Fruit fly (Drosophila melanogaster) whole organism, wandering third instar larva: ENCODE data around the gene CG14422.

ENCODE experiments used
- Abd-B ChIP-seq: fragments of >200 bp; optimal IDR thresholded peaks from 2 replicates; lab custom pipeline; 2017; ENCODE audit warnings: missing biosample characterization, missing genetic modification characterization
- CG32264 ChIP-seq: fragments of 200-800 bp; sonication (Bioruptor generic); optimal IDR thresholded peaks from 2 replicates; lab custom pipeline; 2016; ENCODE audit warnings: missing biosample characterization, missing genetic modification characterization
- CG9705 ChIP-seq: fragments of 200-800 bp; sonication (Bioruptor generic); optimal IDR thresholded peaks from 2 replicates; lab custom pipeline; 2018; ENCODE audit warnings: missing biosample characterization, mild to moderate bottlenecking, missing genetic modification characterization
- CrebA ChIP-seq: fragments of 200-800 bp; sonication (Bioruptor generic); optimal IDR thresholded peaks from 2 replicates; lab custom pipeline; 2016; ENCODE audit warnings: missing biosample characterization, mild to moderate bottlenecking, missing genetic modification characterization, borderline replicate concordance
- Dfd ChIP-seq: fragments of >200 bp; optimal IDR thresholded peaks from 2 replicates; lab custom pipeline; 2017; ENCODE audit warnings: missing biosample characterization, missing genetic modification characterization
- Dif ChIP-seq: fragments of 200-275, 200-300 bp; sonication (Bioruptor generic); optimal IDR thresholded peaks from 2 replicates; lab custom pipeline; 2018; ENCODE audit warnings: missing biosample characterization, missing genetic modification characterization; ENCODE audit not compliant: partially characterized antibody
- GATAd ChIP-seq: sonication (Bioruptor generic); optimal IDR thresholded peaks from 2 replicates; lab custom pipeline; 2016; ENCODE audit warnings: missing biosample characterization, missing genetic modification characterization
- HLH106 ChIP-seq: fragments of 200-800 bp; optimal IDR thresholded peaks from 3 replicates; lab custom pipeline; 2019; ENCODE audit warnings: missing biosample characterization, mild to moderate bottlenecking, missing genetic modification characterization, moderate library complexity
- Hnf4 ChIP-seq: fragments of 200-800 bp; sonication (Bioruptor generic); optimal IDR thresholded peaks from 2 replicates; lab custom pipeline; 2016; ENCODE audit warnings: missing biosample characterization, mild to moderate bottlenecking, missing genetic modification characterization
- Hr78 ChIP-seq: fragments of >200 bp; optimal IDR thresholded peaks from 2 replicates; lab custom pipeline; 2017; ENCODE audit warnings: missing biosample characterization, missing genetic modification characterization
- Hr83 ChIP-seq: fragments of 200-300 bp; sonication (Bioruptor generic); optimal IDR thresholded peaks from 2 replicates; lab custom pipeline; 2016; ENCODE audit warnings: missing biosample characterization, mild to moderate bottlenecking, missing genetic modification characterization, moderate library complexity; ENCODE audit not compliant: poor library complexity, severe bottlenecking
- Jra ChIP-seq: sonication (Bioruptor generic); optimal IDR thresholded peaks from 2 replicates; lab custom pipeline; 2016; ENCODE audit warnings: missing biosample characterization, missing genetic modification characterization
- Mio ChIP-seq: sonication (Bioruptor generic); optimal IDR thresholded peaks from 2 replicates; lab custom pipeline; 2016; ENCODE audit warnings: missing biosample characterization, missing genetic modification characterization
- Myc ChIP-seq: fragments of >200 bp; optimal IDR thresholded peaks from 2 replicates; lab custom pipeline; 2017
- N ChIP-seq: fragments of >200 bp; optimal IDR thresholded peaks from 2 replicates; lab custom pipeline; 2018; ENCODE audit warnings: missing biosample characterization, missing external identifiers, missing genetic modification characterization
- OdsH ChIP-seq: fragments of 200-800 bp; sonication (Bioruptor generic); optimal IDR thresholded peaks from 2 replicates; lab custom pipeline; 2016; ENCODE audit warnings: missing biosample characterization, mild to moderate bottlenecking, missing genetic modification characterization
- Rel ChIP-seq, 2 experiments: fragments of 200-800 bp; sonication (Bioruptor generic) in 1 of 2; optimal IDR thresholded peaks; 2 replicates in 1 of 2; 3 replicates in 1 of 2; lab custom pipeline; 2016 to 2019; ENCODE audit warnings: mild to moderate bottlenecking in 2 of 2, missing biosample characterization in 2 of 2, missing genetic modification characterization in 2 of 2, moderate library complexity in 1 of 2
- Sp1 ChIP-seq: fragments of 200-800 bp; sonication (Bioruptor generic); optimal IDR thresholded peaks from 3 replicates; lab custom pipeline; 2019; ENCODE audit warnings: missing biosample characterization, mild to moderate bottlenecking, missing genetic modification characterization, moderate library complexity
- Vsx2 ChIP-seq: fragments of 200-300, 225-300 bp; sonication (Bioruptor generic); optimal IDR thresholded peaks from 2 replicates; lab custom pipeline; 2018; ENCODE audit warnings: missing biosample characterization, missing genetic modification characterization; ENCODE audit not compliant: partially characterized antibody
- br ChIP-seq: fragments of 200-800 bp; sonication (Bioruptor generic); optimal IDR thresholded peaks from 2 replicates; lab custom pipeline; 2016; ENCODE audit warnings: missing biosample characterization, missing genetic modification characterization
- brk ChIP-seq: fragments of 200-800 bp; sonication (Bioruptor generic); optimal IDR thresholded peaks from 2 replicates; lab custom pipeline; 2016; ENCODE audit warnings: missing biosample characterization, mild to moderate bottlenecking, missing genetic modification characterization
- dl ChIP-seq, 2 experiments: fragments of 175-275, 200-275 bp in 1 of 2; fragments of 200-275 bp in 1 of 2; sonication (Bioruptor generic); optimal IDR thresholded peaks; lab custom pipeline; 2018; ENCODE audit warnings: mild to moderate bottlenecking in 2 of 2, missing biosample characterization in 2 of 2, missing genetic modification characterization in 2 of 2, moderate library complexity in 2 of 2; ENCODE audit not compliant: partially characterized antibody in 2 of 2, insufficient read depth in 1 of 2
- dmrt93B ChIP-seq: fragments of 200-800 bp; sonication (Bioruptor generic); optimal IDR thresholded peaks from 2 replicates; lab custom pipeline; 2018; ENCODE audit warnings: missing biosample characterization, mild to moderate bottlenecking, missing genetic modification characterization
- dsf ChIP-seq: sonication (Bioruptor generic); optimal IDR thresholded peaks from 2 replicates; lab custom pipeline; 2016; ENCODE audit warnings: missing biosample characterization, missing genetic modification characterization, borderline replicate concordance
- ey ChIP-seq: fragments of 200-800 bp; sonication (Bioruptor generic); optimal IDR thresholded peaks from 2 replicates; lab custom pipeline; 2016; ENCODE audit warnings: missing biosample characterization, missing genetic modification characterization
- foxo ChIP-seq, 2 experiments: fragments of 200-800 bp; sonication (Bioruptor generic); optimal IDR thresholded peaks; 2 replicates in 1 of 2; 3 replicates in 1 of 2; lab custom pipeline; 2016 to 2017; ENCODE audit warnings: missing biosample characterization in 2 of 2, missing genetic modification characterization in 2 of 2
- fru ChIP-seq: fragments of 200-800 bp; sonication (Bioruptor generic); optimal IDR thresholded peaks from 3 replicates; lab custom pipeline; 2016; ENCODE audit warnings: missing biosample characterization, mild to moderate bottlenecking, missing genetic modification characterization
- h ChIP-seq: fragments of 200-800 bp; sonication (Bioruptor generic); optimal IDR thresholded peaks from 3 replicates; lab custom pipeline; 2016; ENCODE audit warnings: missing biosample characterization, mild to moderate bottlenecking, missing genetic modification characterization
- jim ChIP-seq: fragments of 175-275, 200-325 bp; sonication (Bioruptor generic); optimal IDR thresholded peaks from 2 replicates; lab custom pipeline; 2016; ENCODE audit warnings: missing biosample characterization, mild to moderate bottlenecking, missing genetic modification characterization
- lola ChIP-seq: fragments of >200 bp; optimal IDR thresholded peaks from 2 replicates; lab custom pipeline; 2017; ENCODE audit warnings: missing biosample characterization, missing genetic modification characterization
- pan ChIP-seq: fragments of >200 bp; optimal IDR thresholded peaks from 2 replicates; lab custom pipeline; 2017
- psq ChIP-seq: fragments of 200-800 bp; sonication (Bioruptor generic); optimal IDR thresholded peaks from 3 replicates; lab custom pipeline; 2017; ENCODE audit warnings: missing biosample characterization, mild to moderate bottlenecking, missing genetic modification characterization, moderate library complexity
- rgr ChIP-seq: fragments of 200-800 bp; sonication (Bioruptor generic); optimal IDR thresholded peaks from 3 replicates; lab custom pipeline; 2016; ENCODE audit warnings: missing biosample characterization, mild to moderate bottlenecking, missing genetic modification characterization
- sage ChIP-seq: fragments of 200-800 bp; sonication (Bioruptor generic); optimal IDR thresholded peaks from 2 replicates; lab custom pipeline; 2016; ENCODE audit warnings: missing biosample characterization, mild to moderate bottlenecking, missing genetic modification characterization
- tai ChIP-seq: sonication (Bioruptor generic); optimal IDR thresholded peaks from 2 replicates; lab custom pipeline; 2016; ENCODE audit warnings: missing biosample characterization, missing genetic modification characterization
- usp ChIP-seq: fragments of >200 bp; optimal IDR thresholded peaks from 2 replicates; lab custom pipeline; 2017; ENCODE audit warnings: missing biosample characterization, missing genetic modification characterization
- woc ChIP-seq: sonication (Bioruptor generic); optimal IDR thresholded peaks from 2 replicates; lab custom pipeline; 2016; ENCODE audit warnings: missing biosample characterization, mild to moderate bottlenecking, missing genetic modification characterization

The CG14422 gene

DNA sequence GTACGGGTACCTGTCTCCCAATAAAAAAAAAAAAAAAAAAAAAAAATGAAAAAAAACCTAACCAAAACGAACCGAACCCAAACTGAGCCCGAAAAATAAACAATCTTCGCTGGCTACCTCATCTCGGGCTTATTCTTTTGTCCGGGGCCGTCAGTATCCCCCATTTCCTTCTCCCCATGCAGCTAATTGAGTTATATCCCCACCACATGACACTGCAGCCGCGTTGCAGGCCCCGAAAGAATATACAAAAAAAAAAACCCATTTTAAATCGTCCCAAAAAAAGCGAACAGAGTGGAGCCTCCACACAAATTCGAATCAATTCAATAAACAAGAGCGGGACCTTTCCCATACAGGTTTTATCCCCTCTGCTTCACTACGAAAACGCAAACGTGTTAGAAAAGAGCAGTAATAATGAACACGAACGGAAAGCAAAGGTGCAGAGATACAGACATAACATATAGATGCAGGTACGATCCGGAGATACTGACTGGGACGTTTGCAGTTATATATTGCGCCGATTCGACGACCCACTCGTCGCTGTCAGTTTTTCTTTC is 21.6 kb downstream of the CG14422 start:
- TF ChIP-seq Hr83: no peak
- TF ChIP-seq psq (GFP tag; lab: Kevin White, UChicago): peak; percentile 50
- peak; percentile 3 for TF ChIP-seq h (GFP tag; lab: Kevin White, UChicago)
- TF ChIP-seq jim (GFP tag; lab: Kevin White, UChicago): peak; percentile 55
- peak; percentile 65 for TF ChIP-seq Vsx2
- no peak for TF ChIP-seq dl (GFP tag; optimal IDR thresholded peaks at IDR 0.05; lab: Kevin White, UChicago; ENCODE audit: insufficient read depth in 1 of 2, partially characterized antibody in 2 of 2)
- peak; percentile 27 for TF ChIP-seq Sp1 (GFP tag; lab: Kevin White, UChicago)
- peak; percentile 11 for TF ChIP-seq br
- no peak for TF ChIP-seq CG32264 (GFP tag; lab: Kevin White, UChicago)
- no peak for TF ChIP-seq brk (GFP tag; lab: Kevin White, UChicago)
- TF ChIP-seq Hnf4 (GFP tag; lab: Kevin White, UChicago): no peak
- no peak for TF ChIP-seq Myc (lab: Kevin White, UChicago)
- TF ChIP-seq fru (GFP tag; lab: Kevin White, UChicago): peak; percentile 1
- TF ChIP-seq sage (GFP tag; lab: Kevin White, UChicago): no peak
- no peak for TF ChIP-seq Hr78

DNA sequence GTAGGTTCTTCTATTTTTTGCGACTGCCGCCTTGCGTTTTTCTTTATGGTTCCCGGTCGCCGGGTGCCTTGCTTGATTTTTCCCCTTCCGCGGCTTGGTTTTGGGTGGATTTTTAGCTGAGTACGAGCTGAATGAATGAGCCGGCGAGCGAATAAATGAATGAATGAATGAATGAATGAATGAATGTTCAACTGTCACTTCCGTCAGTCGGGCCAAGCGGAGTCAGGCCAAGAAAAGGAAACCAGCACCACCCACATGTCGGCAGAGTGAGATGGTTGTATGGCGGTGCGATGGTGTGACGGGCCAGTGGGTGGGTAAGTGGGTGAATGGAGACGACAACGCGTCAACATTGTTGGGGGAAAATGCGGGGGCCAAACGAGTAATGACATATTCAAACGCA is 25.9 kb downstream of the CG14422 start:
- no peak for TF ChIP-seq Vsx2
- no peak for TF ChIP-seq ey (GFP tag; lab: Kevin White, UChicago)
- no peak for TF ChIP-seq OdsH (GFP tag; lab: Kevin White, UChicago)
- no peak for TF ChIP-seq Hnf4 (GFP tag; lab: Kevin White, UChicago)
- no peak for TF ChIP-seq psq (GFP tag; lab: Kevin White, UChicago)
- TF ChIP-seq br: no peak
- no peak for TF ChIP-seq Rel (GFP tag; optimal IDR thresholded peaks at IDR 0.05; lab: Kevin White, UChicago)
- no peak for TF ChIP-seq Rel (tag; optimal IDR thresholded peaks at IDR 0.05; lab: Kevin White, UChicago)
- TF ChIP-seq CG9705 (GFP tag; lab: Kevin White, UChicago): no peak
- TF ChIP-seq usp (GFP tag; lab: Kevin White, UChicago): no peak
- no peak for TF ChIP-seq Myc (lab: Kevin White, UChicago)
- no peak for TF ChIP-seq GATAd (GFP tag; lab: Kevin White, UChicago)
- TF ChIP-seq pan: no peak
- TF ChIP-seq CrebA: no peak
- TF ChIP-seq, all 38 proteins: peak for 0

DNA sequence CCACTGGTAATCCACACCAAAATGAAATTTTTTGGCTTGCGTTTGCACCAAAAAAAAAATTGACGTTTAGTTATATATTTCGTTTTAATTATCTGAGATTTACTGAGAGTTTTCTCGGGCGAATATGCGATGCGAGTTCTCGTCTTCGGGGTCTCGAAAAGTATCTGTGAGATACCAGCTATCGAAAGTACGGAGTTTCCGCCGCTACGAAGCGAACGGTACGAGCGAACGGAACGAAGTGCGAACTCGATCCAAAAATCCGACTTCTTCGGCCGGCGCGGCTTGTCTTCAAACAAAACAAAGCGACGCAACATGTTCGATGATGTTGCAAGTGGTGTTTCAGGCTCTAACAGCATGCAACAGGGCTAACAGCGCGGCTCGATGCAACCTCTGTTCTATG is 30.4 kb downstream of the CG14422 start, which contains the start of gene rst:
Gene rst, minus strand, starts transcription at position 242 of the 400 bp plus-strand sequence.
- TF ChIP-seq Abd-B (GFP tag; lab: Kevin White, UChicago) (no peak), N (GFP tag; lab: Kevin White, UChicago) (no peak), lola (no peak), Jra (GFP tag; lab: Kevin White, UChicago) (no peak), h (GFP tag; lab: Kevin White, UChicago) (no peak), usp (GFP tag; lab: Kevin White, UChicago) (no peak), Dif (GFP tag; lab: Kevin White, UChicago) (no peak)

DNA sequence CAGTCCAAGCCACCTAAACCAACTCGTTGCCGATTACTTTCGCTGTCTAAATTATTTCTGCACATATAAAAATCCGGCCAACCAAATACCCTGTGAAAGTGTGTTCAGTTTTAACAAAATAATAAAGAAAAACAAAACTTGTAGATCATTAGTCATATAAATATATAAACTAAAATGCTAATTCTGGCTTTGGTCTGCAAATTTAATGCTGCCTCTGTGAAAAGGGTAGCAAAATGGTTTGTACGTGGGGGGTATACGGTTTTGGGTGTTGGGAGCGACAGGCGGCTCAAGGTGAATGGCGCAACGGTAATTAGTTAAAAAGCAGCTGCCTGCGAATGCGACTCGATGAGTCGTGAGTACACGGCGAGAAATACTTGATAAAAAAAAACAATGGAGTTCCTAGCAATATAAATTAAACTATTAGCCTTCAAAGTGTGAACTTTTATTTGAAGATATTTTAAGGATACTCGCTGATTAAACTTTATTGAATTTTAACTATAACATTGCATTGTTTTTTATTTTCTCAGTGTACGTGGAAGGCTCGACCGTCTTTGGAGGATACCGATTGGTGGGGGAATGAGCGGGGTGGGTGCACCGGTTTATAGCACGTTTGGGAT is 34.8 kb downstream of the CG14422 start:
- TF ChIP-seq psq (GFP tag; lab: Kevin White, UChicago) (peak; percentile 24), fru (GFP tag; lab: Kevin White, UChicago) (peak; percentile 73), foxo (GFP tag; optimal IDR thresholded peaks at IDR 0.05; lab: Kevin White, UChicago) (peak in 1 of 2 experiments; percentile 73), sage (GFP tag; lab: Kevin White, UChicago) (no peak), Vsx2 (no peak), Mio (GFP tag; lab: Kevin White, UChicago) (no peak), usp (GFP tag; lab: Kevin White, UChicago) (no peak), Hr78 (no peak), rgr (GFP tag; lab: Kevin White, UChicago) (peak; percentile 55), CG32264 (GFP tag; lab: Kevin White, UChicago) (no peak), N (GFP tag; lab: Kevin White, UChicago) (no peak), jim (GFP tag; lab: Kevin White, UChicago) (no peak), Dfd (no peak), CrebA (no peak), pan (no peak), OdsH (GFP tag; lab: Kevin White, UChicago) (peak; percentile 38), dmrt93B (GFP tag; lab: Kevin White, UChicago) (peak; percentile 5), CG9705 (GFP tag; lab: Kevin White, UChicago) (no peak), Rel (GFP tag; optimal IDR thresholded peaks at IDR 0.05; lab: Kevin White, UChicago) (no peak), Rel (tag; optimal IDR thresholded peaks at IDR 0.05; lab: Kevin White, UChicago) (no peak), Hr83 (no peak), Hnf4 (GFP tag; lab: Kevin White, UChicago) (peak; percentile 34), Dif (GFP tag; lab: Kevin White, UChicago) (no peak), lola (no peak), ey (GFP tag; lab: Kevin White, UChicago) (peak; percentile 31), h (GFP tag; lab: Kevin White, UChicago) (peak; percentile 56), tai (GFP tag; lab: Kevin White, UChicago) (no peak), dsf (no peak), Abd-B (GFP tag; lab: Kevin White, UChicago) (no peak), GATAd (GFP tag; lab: Kevin White, UChicago) (no peak), brk (GFP tag; lab: Kevin White, UChicago) (no peak), br (peak; percentile 22), Sp1 (GFP tag; lab: Kevin White, UChicago) (peak; percentile 43), woc (peak; percentile 5), HLH106 (tag; lab: Kevin White, UChicago) (peak; percentile 36), Jra (GFP tag; lab: Kevin White, UChicago) (no peak)
